Worm (Caenorhabditis elegans) whole organism, young adult: Measurements from ENCODE around the gene C06E4.3.

Source experiments
- F55B11.4 ChIP-seq: sonication (generic microtip); optimal IDR thresholded peaks from 2 replicates; lab custom pipeline; 2016; ENCODE audit warnings: missing compliant biosample characterization, missing genetic modification characterization, borderline replicate concordance; ENCODE audit not compliant: insufficient read depth
- F57A8.1 ChIP-seq: fragments of 200-800 bp; sonication (Bioruptor generic); optimal IDR thresholded peaks from 2 replicates; lab custom pipeline; 2018; ENCODE audit warnings: mild to moderate bottlenecking, missing genetic modification characterization, moderate library complexity, missing compliant biosample characterization
- K11D2.4 ChIP-seq: fragments of 200-800 bp; sonication (Bioruptor generic); IDR thresholded peaks from 2 replicates; pipeline ENCODE4 v1.3.6; 2022; ENCODE audit warnings: missing genetic modification reagents, missing genetic modification characterization, missing compliant biosample characterization
- T26A5.8 ChIP-seq: sonication (generic microtip); optimal IDR thresholded peaks from 2 replicates; lab custom pipeline; 2016; ENCODE audit warnings: missing genetic modification characterization, missing compliant biosample characterization
- pha-4 ChIP-seq: fragments of 150-350 bp; sonication (generic microtip); optimal IDR thresholded peaks from 2 replicates; lab custom pipeline; 2014; ENCODE audit warnings: missing biosample characterization, missing genetic modification reagents, missing genetic modification characterization
- ztf-26 ChIP-seq: sonication (generic microtip); optimal IDR thresholded peaks from 2 replicates; lab custom pipeline; 2017; ENCODE audit warnings: missing genetic modification characterization, missing compliant biosample characterization
- ztf-3 ChIP-seq: fragments of 200-800 bp; sonication (Bioruptor generic); optimal IDR thresholded peaks from 2 replicates; lab custom pipeline; 2018; ENCODE audit warnings: mild to moderate bottlenecking, missing genetic modification characterization, missing compliant biosample characterization

DNA sequence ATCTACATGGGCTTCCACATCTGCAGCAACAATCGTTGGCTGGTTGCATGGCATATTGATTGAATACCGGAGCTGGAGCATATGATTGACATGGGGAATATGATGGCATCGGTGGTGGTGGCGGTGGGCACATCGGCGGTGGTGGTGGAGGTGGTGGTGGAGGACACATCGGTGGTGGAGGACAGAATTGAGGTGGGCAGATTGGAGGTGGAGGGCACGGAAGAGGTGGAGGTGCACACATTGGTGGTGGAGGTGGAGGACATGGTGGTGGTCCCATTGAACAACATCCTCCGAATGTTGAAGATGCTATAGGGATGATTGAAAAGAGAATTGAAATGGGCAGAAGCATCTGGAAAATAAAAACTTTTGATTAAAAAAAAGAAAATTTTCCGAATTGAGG is 49.7 kb downstream of the C06E4.3 start, which contains the start of gene grl-4:
- TF ChIP-seq K11D2.4 (GFP tag; lab: Robert Waterston, UW) = no peak
- TF ChIP-seq ztf-26 = no peak
- TF ChIP-seq T26A5.8 (tag; lab: Kevin White, UChicago) = no peak
- no peak for TF ChIP-seq ztf-3 (GFP tag; lab: Kevin White, UChicago)
- no peak for TF ChIP-seq F57A8.1 (GFP tag; lab: Kevin White, UChicago)
- no peak for TF ChIP-seq pha-4 (tag; lab: Kevin White, UChicago)
- no peak for TF ChIP-seq F55B11.4
